Fruit fly (Drosophila melanogaster): ENCODE data around the gene grass.

grass gene

dm6 chr3R:27178546-27179375, 21.0 kb downstream of the grass start:
- TF ChIP-seq Dll (optimal IDR thresholded peaks at IDR 0.05) (no peak), usp (GFP tag; optimal IDR thresholded peaks at IDR 0.05) (no peak), CG8478 (optimal IDR thresholded peaks at IDR 0.05) (no peak), pan (optimal IDR thresholded peaks at IDR 0.05) (no peak), psq (optimal IDR thresholded peaks at IDR 0.05) (no peak), EcR (GFP tag; optimal IDR thresholded peaks at IDR 0.05) (no peak)

dm6 chr3R:27181074-27181473, 23.3 kb downstream of the grass start:
- TF ChIP-seq Dll (optimal IDR thresholded peaks at IDR 0.05) = no peak
- TF ChIP-seq pan (optimal IDR thresholded peaks at IDR 0.05) = no peak
- TF ChIP-seq EcR (GFP tag; optimal IDR thresholded peaks at IDR 0.05) = no peak
- TF ChIP-seq psq (optimal IDR thresholded peaks at IDR 0.05) = no peak
- TF ChIP-seq CG8478 (optimal IDR thresholded peaks at IDR 0.05) = no peak
- no peak for TF ChIP-seq usp (GFP tag; optimal IDR thresholded peaks at IDR 0.05)

dm6 chr3R:27185933-27186571, 28.3 kb downstream of the grass start:
- TF ChIP-seq psq (optimal IDR thresholded peaks at IDR 0.05) (no peak), usp (GFP tag; optimal IDR thresholded peaks at IDR 0.05) (no peak), EcR (GFP tag; optimal IDR thresholded peaks at IDR 0.05) (no peak)

dm6 chr3R:27186849-27187248, 29.1 kb downstream of the grass start:
- TF ChIP-seq psq (optimal IDR thresholded peaks at IDR 0.05) (no peak), usp (GFP tag; optimal IDR thresholded peaks at IDR 0.05) (no peak), Dll (optimal IDR thresholded peaks at IDR 0.05) (no peak), EcR (GFP tag; optimal IDR thresholded peaks at IDR 0.05) (no peak), CG8478 (optimal IDR thresholded peaks at IDR 0.05) (no peak), pan (optimal IDR thresholded peaks at IDR 0.05) (no peak)

dm6 chr3R:27193079-27193478, 35.3 kb downstream of the grass start:
- TF ChIP-seq CG8478 (optimal IDR thresholded peaks at IDR 0.05) = no peak
- TF ChIP-seq psq (optimal IDR thresholded peaks at IDR 0.05) = no peak
- no peak for TF ChIP-seq usp (GFP tag; optimal IDR thresholded peaks at IDR 0.05)
- no peak for TF ChIP-seq Dll (optimal IDR thresholded peaks at IDR 0.05)
- no peak for TF ChIP-seq EcR (GFP tag; optimal IDR thresholded peaks at IDR 0.05)
- no peak for TF ChIP-seq pan (optimal IDR thresholded peaks at IDR 0.05)

- TF ChIP-seq EcR (GFP tag; optimal IDR thresholded peaks at IDR 0.05) (no peak), psq (optimal IDR thresholded peaks at IDR 0.05) (no peak), Dll (optimal IDR thresholded peaks at IDR 0.05) (peak; percentile 30)
Observed at dm6 chr3R:27194106-27194505, 36.4 kb downstream of the grass start, which contains the start of gene Ser. TSS of gene Ser (minus strand) at chr3R:27194267.

dm6 chr3R:27196866-27197265, 39.1 kb downstream of the grass start:
- no peak for TF ChIP-seq Dll (optimal IDR thresholded peaks at IDR 0.05)
- no peak for TF ChIP-seq EcR (GFP tag; optimal IDR thresholded peaks at IDR 0.05)
- no peak for TF ChIP-seq psq (optimal IDR thresholded peaks at IDR 0.05)
- no peak for TF ChIP-seq pan (optimal IDR thresholded peaks at IDR 0.05)
- no peak for TF ChIP-seq CG8478 (optimal IDR thresholded peaks at IDR 0.05)
- no peak for TF ChIP-seq usp (GFP tag; optimal IDR thresholded peaks at IDR 0.05)

dm6 chr3R:27197581-27197980, 39.8 kb downstream of the grass start:
- TF ChIP-seq CG8478 (optimal IDR thresholded peaks at IDR 0.05) (no peak), Dll (optimal IDR thresholded peaks at IDR 0.05) (no peak), usp (GFP tag; optimal IDR thresholded peaks at IDR 0.05) (no peak), EcR (GFP tag; optimal IDR thresholded peaks at IDR 0.05) (no peak)

- no peak for TF ChIP-seq psq (optimal IDR thresholded peaks at IDR 0.05)
- TF ChIP-seq EcR (GFP tag; optimal IDR thresholded peaks at IDR 0.05) = no peak
- TF ChIP-seq Dll (optimal IDR thresholded peaks at IDR 0.05) = no peak
- TF ChIP-seq CG8478 (optimal IDR thresholded peaks at IDR 0.05) = no peak
- no peak for TF ChIP-seq usp (GFP tag; optimal IDR thresholded peaks at IDR 0.05)
- no peak for TF ChIP-seq pan (optimal IDR thresholded peaks at IDR 0.05)
Observed at dm6 chr3R:27198883-27199780, 41.4 kb downstream of the grass start.

dm6 chr3R:27201538-27202281, 44.0 kb downstream of the grass start:
- TF ChIP-seq psq (optimal IDR thresholded peaks at IDR 0.05) (no peak), Dll (optimal IDR thresholded peaks at IDR 0.05) (peak; percentile 41)

- TF ChIP-seq psq (optimal IDR thresholded peaks at IDR 0.05) = no peak
- no peak for TF ChIP-seq Dll (optimal IDR thresholded peaks at IDR 0.05)
- no peak for TF ChIP-seq pan (optimal IDR thresholded peaks at IDR 0.05)
- TF ChIP-seq CG8478 (optimal IDR thresholded peaks at IDR 0.05) = no peak
- TF ChIP-seq usp (GFP tag; optimal IDR thresholded peaks at IDR 0.05) = no peak
Observed at dm6 chr3R:27202330-27202729, 44.6 kb downstream of the grass start.
